Worm (Caenorhabditis elegans) whole organism, L2 larva: ENCODE data around the gene C11E4.6.

ENCODE experiments used
- C34F6.9 ChIP-seq: fragments of 150-350 bp; optimal IDR thresholded peaks from 2 replicates; lab custom pipeline; 2014; ENCODE audit warnings: missing biosample characterization, missing genetic modification characterization
- F13H6.1 ChIP-seq: sonication (generic microtip); optimal IDR thresholded peaks from 2 replicates; lab custom pipeline; 2016; ENCODE audit warnings: missing genetic modification characterization, missing compliant biosample characterization
- alr-1 ChIP-seq: fragments of 150-350 bp; optimal IDR thresholded peaks from 2 replicates; lab custom pipeline; 2014; ENCODE audit warnings: missing biosample characterization, missing genetic modification characterization
- aly-2 ChIP-seq: fragments of 150-350 bp; optimal IDR thresholded peaks from 2 replicates; lab custom pipeline; 2014; ENCODE audit warnings: missing biosample characterization, missing genetic modification characterization
- ama-1 ChIP-seq: fragments of 150-350 bp; optimal IDR thresholded peaks from 2 replicates; lab custom pipeline; 2018; ENCODE audit warnings: inconsistent platforms
- blmp-1 ChIP-seq: sonication (generic microtip); optimal IDR thresholded peaks from 2 replicates; lab custom pipeline; 2017; ENCODE audit warnings: missing genetic modification characterization, mild to moderate bottlenecking, missing compliant biosample characterization, antibody characterized with exemption, moderate library complexity; ENCODE audit not compliant: insufficient read depth
- ceh-16 ChIP-seq: fragments of 150-350 bp; optimal IDR thresholded peaks from 2 replicates; lab custom pipeline; 2014; ENCODE audit warnings: missing biosample characterization, missing genetic modification characterization
- ceh-82 ChIP-seq: fragments of 150-350 bp; optimal IDR thresholded peaks from 2 replicates; lab custom pipeline; 2014; ENCODE audit warnings: missing biosample characterization, missing genetic modification characterization
- crh-2 ChIP-seq: sonication (generic microtip); optimal IDR thresholded peaks from 2 replicates; lab custom pipeline; 2017; ENCODE audit warnings: missing biosample characterization, missing genetic modification characterization
- egl-27 ChIP-seq: sonication (generic microtip); optimal IDR thresholded peaks from 3 replicates; lab custom pipeline; 2017; ENCODE audit warnings: missing biosample characterization, missing genetic modification reagents, missing genetic modification characterization
- elt-1 ChIP-seq: fragments of 150-350 bp; optimal IDR thresholded peaks from 2 replicates; lab custom pipeline; 2014; ENCODE audit warnings: missing biosample characterization, missing genetic modification characterization
- fos-1 ChIP-seq: fragments of 150-350 bp; optimal IDR thresholded peaks from 2 replicates; lab custom pipeline; 2014; ENCODE audit warnings: missing biosample characterization, missing genetic modification characterization
- gmeb-1 ChIP-seq: fragments of 150-350 bp; optimal IDR thresholded peaks from 2 replicates; lab custom pipeline; 2014; ENCODE audit warnings: missing biosample characterization, missing genetic modification characterization
- lin-13 ChIP-seq: fragments of 150-350 bp; optimal IDR thresholded peaks from 2 replicates; lab custom pipeline; 2014; ENCODE audit warnings: missing biosample characterization, missing genetic modification reagents, missing genetic modification characterization
- lin-39 ChIP-seq: fragments of 150-350 bp; optimal IDR thresholded peaks from 2 replicates; lab custom pipeline; 2014; ENCODE audit warnings: missing biosample characterization, missing genetic modification reagents, missing genetic modification characterization
- mab-5 ChIP-seq: fragments of 150-350 bp; optimal IDR thresholded peaks from 2 replicates; lab custom pipeline; 2014; ENCODE audit warnings: missing biosample characterization, missing genetic modification characterization
- mdl-1 ChIP-seq, 2 experiments: fragments of 150-350 bp in 1 of 2; sonication (generic microtip) in 1 of 2; optimal IDR thresholded peaks; 2 replicates each; lab custom pipeline; 2017; ENCODE audit warnings: missing biosample characterization in 2 of 2, missing genetic modification characterization in 2 of 2
- nhr-10 ChIP-seq: sonication (generic microtip); optimal IDR thresholded peaks from 2 replicates; lab custom pipeline; 2017; ENCODE audit warnings: missing biosample characterization, missing genetic modification characterization
- nhr-129 ChIP-seq: fragments of 150-350 bp; optimal IDR thresholded peaks from 2 replicates; lab custom pipeline; 2014; ENCODE audit warnings: missing biosample characterization, missing genetic modification characterization
- nhr-21 ChIP-seq: fragments of 150-350 bp; optimal IDR thresholded peaks from 2 replicates; lab custom pipeline; 2014; ENCODE audit warnings: missing biosample characterization, missing genetic modification characterization
- nhr-237 ChIP-seq: fragments of 150-350 bp; optimal IDR thresholded peaks from 2 replicates; lab custom pipeline; 2014; ENCODE audit warnings: missing biosample characterization, missing genetic modification characterization
- nhr-25 ChIP-seq: fragments of 150-350 bp; sonication (generic microtip); optimal IDR thresholded peaks from 3 replicates; lab custom pipeline; 2014; ENCODE audit warnings: missing biosample characterization, missing genetic modification characterization
- nhr-6 ChIP-seq: fragments of 150-350 bp; optimal IDR thresholded peaks from 2 replicates; lab custom pipeline; 2014; ENCODE audit warnings: missing biosample characterization, missing genetic modification characterization
- nhr-77 ChIP-seq: fragments of 150-350 bp; optimal IDR thresholded peaks from 2 replicates; lab custom pipeline; 2014; ENCODE audit warnings: missing biosample characterization, missing genetic modification characterization
- peb-1 ChIP-seq: fragments of 150-350 bp; optimal IDR thresholded peaks from 2 replicates; lab custom pipeline; 2014; ENCODE audit warnings: missing biosample characterization, missing genetic modification characterization
- sem-4 ChIP-seq: fragments of 150-350 bp; optimal IDR thresholded peaks from 2 replicates; lab custom pipeline; 2014; ENCODE audit warnings: missing biosample characterization, missing genetic modification reagents, missing genetic modification characterization
- sma-3 ChIP-seq: sonication (generic microtip); optimal IDR thresholded peaks from 2 replicates; lab custom pipeline; 2016; ENCODE audit warnings: missing genetic modification reagents, missing genetic modification characterization, missing compliant biosample characterization
- sma-9 ChIP-seq, 2 experiments: fragments of 150-350 bp in 1 of 2; sonication (generic microtip) in 1 of 2; optimal IDR thresholded peaks; 2 replicates each; lab custom pipeline; 2014 to 2016; ENCODE audit warnings: missing genetic modification characterization in 2 of 2, mild to moderate bottlenecking in 1 of 2, missing biosample characterization in 1 of 2, missing compliant biosample characterization in 1 of 2, missing genetic modification reagents in 1 of 2, moderate library complexity in 1 of 2
- snpc-4 ChIP-seq: fragments of 150-350 bp; optimal IDR thresholded peaks from 2 replicates; lab custom pipeline; 2014; ENCODE audit warnings: missing biosample characterization, missing genetic modification characterization
- unc-39 ChIP-seq: fragments of 150-350 bp; optimal IDR thresholded peaks from 2 replicates; lab custom pipeline; 2014; ENCODE audit warnings: missing biosample characterization, missing genetic modification characterization
- unc-55 ChIP-seq: fragments of 150-350 bp; sonication (generic microtip); optimal IDR thresholded peaks from 3 replicates; lab custom pipeline; 2014; ENCODE audit warnings: missing biosample characterization, missing genetic modification reagents, missing genetic modification characterization
- zag-1 ChIP-seq: fragments of 150-350 bp; optimal IDR thresholded peaks from 2 replicates; lab custom pipeline; 2014; ENCODE audit warnings: missing biosample characterization, missing genetic modification characterization
- ztf-4 ChIP-seq: fragments of 150-350 bp; optimal IDR thresholded peaks from 2 replicates; lab custom pipeline; 2014; ENCODE audit warnings: missing biosample characterization, missing genetic modification characterization

C11E4.6 gene

DNA sequence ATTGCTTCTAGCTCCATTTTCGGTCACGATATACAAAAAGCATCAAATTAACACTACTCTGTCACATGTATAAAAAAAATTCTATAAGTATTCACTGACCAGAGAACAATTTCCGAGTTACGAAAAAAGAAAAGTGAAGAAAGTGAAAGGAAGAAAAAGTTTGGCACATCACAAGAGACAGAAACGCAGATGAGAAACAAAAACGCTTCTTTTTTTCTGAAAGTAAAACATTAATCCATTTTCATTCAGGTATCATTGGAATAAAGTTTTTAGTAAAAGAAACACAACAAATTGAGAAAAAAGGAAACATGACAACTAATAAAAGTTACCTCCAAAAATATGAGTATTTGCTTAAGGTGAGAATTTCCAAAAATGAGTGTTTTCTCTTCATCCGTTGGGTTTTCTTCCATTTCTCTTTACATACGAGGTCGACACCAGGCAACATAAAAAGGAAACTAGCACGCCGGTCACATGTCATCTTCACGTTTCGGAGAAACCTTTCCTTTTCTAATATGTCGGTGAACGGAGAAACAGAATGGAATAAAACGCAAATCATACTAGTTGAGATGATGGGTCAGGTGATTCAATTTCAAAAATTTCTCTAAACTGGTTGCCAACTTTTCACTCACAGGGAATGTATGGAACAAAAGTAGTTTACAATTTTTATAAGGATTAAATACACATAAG lies 32.6 kb downstream of the C11E4.6 start:
- TF ChIP-seq ama-1 (lab: Kevin White, UChicago) (no peak), C34F6.9 (tag; lab: Kevin White, UChicago) (peak; percentile 21), aly-2 (tag; lab: Kevin White, UChicago) (no peak), zag-1 (no peak), ceh-16 (tag; lab: Kevin White, UChicago) (no peak), mab-5 (tag; lab: Kevin White, UChicago) (no peak), mdl-1 (tag; optimal IDR thresholded peaks at IDR 0.05; lab: Kevin White, UChicago) (no peak), lin-13 (GFP tag; lab: Kevin White, UChicago) (no peak), nhr-6 (peak; percentile 11), nhr-10 (tag; lab: Kevin White, UChicago) (no peak), sma-9 (GFP tag; optimal IDR thresholded peaks at IDR 0.05; lab: Kevin White, UChicago) (peak; percentile 64), sma-9 (tag; optimal IDR thresholded peaks at IDR 0.05; lab: Kevin White, UChicago) (no peak), nhr-129 (tag; lab: Kevin White, UChicago) (peak; percentile 61), sma-3 (GFP tag; lab: Kevin White, UChicago) (peak; percentile 30), nhr-21 (tag; lab: Kevin White, UChicago) (peak; percentile 6), snpc-4 (tag; lab: Kevin White, UChicago) (no peak), blmp-1 (tag; lab: Kevin White, UChicago) (peak; percentile 74), alr-1 (tag; lab: Kevin White, UChicago) (no peak), crh-2 (tag; lab: Kevin White, UChicago) (peak; percentile 26), unc-55 (peak; percentile 43), nhr-25 (peak; percentile 89), nhr-237 (no peak)

DNA sequence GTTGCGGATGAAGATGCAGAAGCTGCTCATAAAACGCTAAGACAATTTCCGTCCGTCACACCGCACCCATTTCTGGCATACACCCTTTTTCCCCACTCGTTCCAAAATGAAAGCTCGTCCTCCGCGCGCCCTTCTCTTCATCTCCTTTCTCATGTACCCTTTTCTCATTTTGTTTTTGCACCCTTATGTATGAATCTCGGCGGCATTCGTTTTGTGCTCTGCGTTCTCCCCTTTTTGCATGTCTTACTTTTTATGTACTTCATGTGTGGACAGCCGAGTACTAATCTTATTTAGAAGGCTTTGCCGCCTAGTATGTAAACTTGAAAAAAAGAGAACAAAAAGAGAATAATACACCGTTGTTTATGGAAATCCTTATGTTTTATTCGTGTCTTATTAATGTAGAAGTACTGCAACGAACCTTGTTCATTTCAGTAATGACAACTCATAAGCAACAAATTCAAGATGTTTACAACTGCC lies 37.8 kb downstream of the C11E4.6 start, which contains the start of gene F34H10.4:
TSS of gene F34H10.4 (plus strand) at position 427 of the 477 bp plus-strand sequence.
- TF ChIP-seq elt-1 (tag; lab: Kevin White, UChicago) = no peak
- no peak for TF ChIP-seq gmeb-1 (tag; lab: Kevin White, UChicago)
- no peak for TF ChIP-seq sma-3 (GFP tag; lab: Kevin White, UChicago)
- TF ChIP-seq crh-2 (tag; lab: Kevin White, UChicago) = no peak
- TF ChIP-seq nhr-25 = no peak
- TF ChIP-seq egl-27 (tag; lab: Kevin White, UChicago) = no peak
- no peak for TF ChIP-seq lin-39 (tag; lab: Kevin White, UChicago)

DNA sequence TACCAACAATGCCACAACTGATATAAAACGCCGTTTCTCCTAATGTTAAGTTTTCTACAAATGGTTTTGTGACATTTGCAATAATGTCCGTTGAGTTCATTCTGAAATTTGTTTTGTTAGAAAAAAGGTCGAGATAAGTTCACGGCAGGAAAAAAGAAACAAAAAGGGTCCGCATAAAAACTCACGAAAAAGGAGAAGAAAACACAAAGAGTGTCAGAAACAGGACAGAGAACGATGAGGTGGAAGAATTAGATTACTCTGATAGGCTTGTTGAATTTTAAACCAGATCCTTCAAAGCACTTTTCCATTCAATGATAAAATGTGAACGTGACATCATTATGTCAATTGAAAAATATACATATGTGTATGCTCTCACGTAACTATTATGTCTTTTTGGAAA lies 42.7 kb downstream of the C11E4.6 start, which contains the start of gene aex-2:
TSS of gene aex-2 (minus strand) at position 101 of the 400 bp plus-strand sequence.
- TF ChIP-seq nhr-25 = no peak
- TF ChIP-seq F13H6.1 (tag; lab: Kevin White, UChicago) = no peak
- no peak for TF ChIP-seq crh-2 (tag; lab: Kevin White, UChicago)
- TF ChIP-seq ama-1 (lab: Kevin White, UChicago) = no peak
- TF ChIP-seq unc-55 = no peak
- TF ChIP-seq sem-4 = no peak
- TF ChIP-seq aly-2 (tag; lab: Kevin White, UChicago) = no peak
- TF ChIP-seq ceh-82 (tag; lab: Kevin White, UChicago) = no peak
- no peak for TF ChIP-seq elt-1 (tag; lab: Kevin White, UChicago)
- TF ChIP-seq nhr-237 = no peak
- no peak for TF ChIP-seq alr-1 (tag; lab: Kevin White, UChicago)
- no peak for TF ChIP-seq nhr-21 (tag; lab: Kevin White, UChicago)

DNA sequence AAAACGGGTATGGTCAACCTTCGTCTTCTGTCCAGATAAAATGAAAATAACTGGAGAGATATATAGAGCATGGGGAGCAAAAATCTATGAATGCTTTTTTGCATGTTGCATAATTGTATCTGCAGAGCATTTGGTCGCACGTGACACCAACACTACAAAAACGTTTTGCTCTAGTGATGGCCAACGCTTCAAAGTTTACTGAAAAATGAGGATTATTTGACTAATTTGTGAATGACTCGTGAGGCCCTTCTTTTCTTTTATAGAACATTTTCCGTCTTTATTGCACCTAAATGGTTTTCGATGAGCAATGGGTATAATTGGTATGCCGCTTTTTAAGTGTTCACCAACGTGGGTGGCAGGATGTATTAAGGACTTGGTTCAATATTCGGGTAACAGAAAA lies 43.1 kb downstream of the C11E4.6 start:
- TF ChIP-seq peb-1 (no peak), unc-39 (no peak), snpc-4 (tag; lab: Kevin White, UChicago) (no peak), alr-1 (tag; lab: Kevin White, UChicago) (no peak), crh-2 (tag; lab: Kevin White, UChicago) (no peak), nhr-77 (tag; lab: Kevin White, UChicago) (no peak), nhr-237 (no peak), gmeb-1 (tag; lab: Kevin White, UChicago) (no peak), fos-1 (tag; lab: Kevin White, UChicago) (no peak), unc-55 (no peak), mab-5 (tag; lab: Kevin White, UChicago) (no peak), ztf-4 (tag; lab: Kevin White, UChicago) (no peak)
- TF ChIP-seq, all 48 proteins: peak for 0
